Fruit fly (Drosophila melanogaster) whole organism, embryonic: ENCODE data around the gene CG34462.
A peak's percentile ranks its signal among the peaks of the same experiment; 100 is the strongest.

ENCODE experiments used
- Abd-B ChIP-seq: fragments of 200-800 bp; sonication (Bioruptor generic); optimal IDR thresholded peaks from 2 replicates; lab custom pipeline; 2018; ENCODE audit warnings: missing biosample characterization, mild to moderate bottlenecking, missing genetic modification characterization, moderate library complexity
- CG1024 ChIP-seq: fragments of 200-800 bp; sonication (Bioruptor generic); IDR thresholded peaks from 2 replicates; pipeline ENCODE4 v1.3.6; 2022; ENCODE audit warnings: missing biosample characterization, missing genetic modification characterization
- CG10431 ChIP-seq: fragments of 200-800 bp; sonication (Bioruptor generic); optimal IDR thresholded peaks from 3 replicates; lab custom pipeline; 2018; ENCODE audit warnings: missing biosample characterization, mild to moderate bottlenecking, missing genetic modification characterization
- CG11093 ChIP-seq: fragments of 200-800 bp; sonication (Bioruptor generic); IDR thresholded peaks from 3 replicates; pipeline ENCODE4 v1.3.6; 2022; ENCODE audit warnings: missing biosample characterization, missing genetic modification characterization
- CG11398 ChIP-seq: fragments of 200-800 bp; sonication (Bioruptor generic); optimal IDR thresholded peaks from 2 replicates; lab custom pipeline; 2016; ENCODE audit warnings: missing biosample characterization, missing genetic modification characterization
- CG11456 ChIP-seq: fragments of 200-800 bp; sonication (Bioruptor generic); IDR thresholded peaks from 3 replicates; pipeline ENCODE4 v1.3.6; 2022; ENCODE audit warnings: missing biosample characterization, missing genetic modification characterization
- CG12236 ChIP-seq: fragments of 200-800 bp; sonication (Bioruptor generic); optimal IDR thresholded peaks from 2 replicates; lab custom pipeline; 2016; ENCODE audit warnings: missing biosample characterization, missing genetic modification characterization
- CG1233 ChIP-seq: fragments of 200-800 bp; sonication (Bioruptor generic); optimal IDR thresholded peaks from 4 replicates; lab custom pipeline; 2018; ENCODE audit warnings: missing biosample characterization, mild to moderate bottlenecking, missing genetic modification characterization
- CG12769 ChIP-seq: fragments of 200-800 bp; sonication (Bioruptor generic); optimal IDR thresholded peaks from 2 replicates; lab custom pipeline; 2019; ENCODE audit warnings: missing biosample characterization, mild to moderate bottlenecking, missing genetic modification characterization, moderate library complexity
- CG13123 ChIP-seq: fragments of 200-800 bp; sonication (Bioruptor generic); optimal IDR thresholded peaks from 2 replicates; lab custom pipeline; 2016; ENCODE audit warnings: missing biosample characterization, missing genetic modification characterization
- CG13775 ChIP-seq: fragments of 200-800 bp; sonication (Bioruptor generic); optimal IDR thresholded peaks from 3 replicates; lab custom pipeline; 2017; ENCODE audit warnings: missing biosample characterization, mild to moderate bottlenecking, missing genetic modification characterization
- CG1529 ChIP-seq: fragments of 200-800 bp; sonication (Bioruptor generic); optimal IDR thresholded peaks from 3 replicates; lab custom pipeline; 2018; ENCODE audit warnings: missing biosample characterization, missing genetic modification characterization
- CG17328 ChIP-seq: fragments of 200-800 bp; sonication (Bioruptor generic); IDR thresholded peaks from 2 replicates; pipeline ENCODE4 v1.3.6; 2022; ENCODE audit warnings: missing biosample characterization, missing genetic modification characterization
- CG2889 ChIP-seq: fragments of 200-800 bp; sonication (Bioruptor generic); IDR thresholded peaks from 3 replicates; pipeline ENCODE4 v1.3.6; 2022; ENCODE audit warnings: missing biosample characterization, missing genetic modification characterization
- CG3065 ChIP-seq: fragments of 200-800 bp; sonication (Bioruptor generic); optimal IDR thresholded peaks from 2 replicates; lab custom pipeline; 2016; ENCODE audit warnings: missing biosample characterization, missing genetic modification characterization
- CG31365 ChIP-seq: fragments of 200-800 bp; sonication (Bioruptor generic); optimal IDR thresholded peaks from 2 replicates; lab custom pipeline; 2018; ENCODE audit warnings: missing biosample characterization, mild to moderate bottlenecking, missing genetic modification characterization
- CG31388 ChIP-seq: fragments of 200-800 bp; sonication (Bioruptor generic); optimal IDR thresholded peaks from 2 replicates; lab custom pipeline; 2016; ENCODE audit warnings: missing biosample characterization, missing genetic modification characterization
- CG33213 ChIP-seq: fragments of 200-800 bp; sonication (Bioruptor generic); optimal IDR thresholded peaks from 3 replicates; lab custom pipeline; 2016; ENCODE audit warnings: missing biosample characterization, missing genetic modification characterization
- CG3838 ChIP-seq: fragments of 200-800 bp; sonication (Bioruptor generic); optimal IDR thresholded peaks from 3 replicates; lab custom pipeline; 2016; ENCODE audit warnings: missing biosample characterization, missing genetic modification characterization
- CG4707 ChIP-seq: fragments of 200-800 bp; sonication (Bioruptor generic); optimal IDR thresholded peaks from 2 replicates; lab custom pipeline; 2018; ENCODE audit warnings: missing biosample characterization, mild to moderate bottlenecking, missing genetic modification characterization, moderate library complexity
- CG4730 ChIP-seq: fragments of 200-800 bp; sonication (Bioruptor generic); IDR thresholded peaks from 2 replicates; pipeline ENCODE4 v1.3.6; 2022; ENCODE audit warnings: missing biosample characterization, missing genetic modification characterization
- CG7745 ChIP-seq: fragments of 200-800 bp; sonication (Bioruptor generic); optimal IDR thresholded peaks from 2 replicates; lab custom pipeline; 2018; ENCODE audit warnings: missing biosample characterization, mild to moderate bottlenecking, missing genetic modification characterization, moderate library complexity
- CG7987 ChIP-seq: fragments of 200-800 bp; sonication (Bioruptor generic); optimal IDR thresholded peaks from 2 replicates; lab custom pipeline; 2018; ENCODE audit warnings: missing biosample characterization, mild to moderate bottlenecking, missing genetic modification characterization, moderate library complexity
- CG8478 ChIP-seq: fragments of >200 bp; optimal IDR thresholded peaks from 2 replicates; lab custom pipeline; 2018
- Chrac-16 ChIP-seq: fragments of 200-800 bp; sonication (Bioruptor generic); optimal IDR thresholded peaks from 3 replicates; lab custom pipeline; 2016; ENCODE audit warnings: missing biosample characterization, missing genetic modification characterization
- Ets97D ChIP-seq: fragments of 200-800 bp; sonication (Bioruptor generic); optimal IDR thresholded peaks from 3 replicates; lab custom pipeline; 2016; ENCODE audit warnings: missing biosample characterization, missing genetic modification characterization
- HLHmδ ChIP-seq: fragments of 200-800 bp; sonication (Bioruptor generic); optimal IDR thresholded peaks from 2 replicates; lab custom pipeline; 2018; ENCODE audit warnings: missing biosample characterization, mild to moderate bottlenecking, missing genetic modification characterization, moderate library complexity
- NC2α ChIP-seq: fragments of 200-800 bp; sonication (Bioruptor generic); optimal IDR thresholded peaks from 2 replicates; lab custom pipeline; 2016; ENCODE audit warnings: missing biosample characterization, missing genetic modification characterization
- Oli ChIP-seq: fragments of 200-800 bp; sonication (Bioruptor generic); optimal IDR thresholded peaks from 2 replicates; lab custom pipeline; 2018; ENCODE audit warnings: missing biosample characterization, mild to moderate bottlenecking, missing genetic modification characterization, moderate library complexity
- Ptx1 ChIP-seq: fragments of 200-800 bp; sonication (Bioruptor generic); IDR thresholded peaks from 2 replicates; pipeline ENCODE4 v1.3.6; 2022; ENCODE audit warnings: missing biosample characterization, missing genetic modification characterization
- YL-1 ChIP-seq: fragments of 200-800 bp; sonication (Bioruptor generic); optimal IDR thresholded peaks from 3 replicates; lab custom pipeline; 2017; ENCODE audit warnings: missing biosample characterization, mild to moderate bottlenecking, missing genetic modification characterization
- ab ChIP-seq: fragments of 200-800 bp; sonication (Bioruptor generic); optimal IDR thresholded peaks from 2 replicates; lab custom pipeline; 2016; ENCODE audit warnings: missing biosample characterization, missing genetic modification characterization
- ac ChIP-seq: fragments of 200-800 bp; sonication (Bioruptor generic); optimal IDR thresholded peaks from 3 replicates; lab custom pipeline; 2017; ENCODE audit warnings: missing biosample characterization, mild to moderate bottlenecking, missing genetic modification characterization
- aop ChIP-seq: fragments of 200-800 bp; sonication (Bioruptor generic); IDR thresholded peaks from 2 replicates; pipeline ENCODE4 v1.3.6; 2022; ENCODE audit warnings: missing biosample characterization, missing genetic modification characterization
- ara ChIP-seq: fragments of 200-800 bp; sonication (Bioruptor generic); IDR thresholded peaks from 2 replicates; pipeline ENCODE4 v1.3.6; 2022; ENCODE audit warnings: missing biosample characterization, missing genetic modification characterization
- bsh ChIP-seq, 2 experiments: fragments of 200-800 bp; sonication (Bioruptor generic); optimal IDR thresholded peaks; 2 replicates each; lab custom pipeline; 2017 to 2018; ENCODE audit warnings: mild to moderate bottlenecking in 2 of 2, missing biosample characterization in 2 of 2, missing genetic modification characterization in 2 of 2, moderate library complexity in 1 of 2
- dysf ChIP-seq: fragments of 200-800 bp; sonication (Bioruptor generic); IDR thresholded peaks from 3 replicates; pipeline ENCODE4 v1.3.6; 2022; ENCODE audit warnings: missing biosample characterization, missing genetic modification characterization
- en ChIP-seq: fragments of 200-800 bp; sonication (Bioruptor generic); optimal IDR thresholded peaks from 2 replicates; lab custom pipeline; 2016; ENCODE audit warnings: missing biosample characterization, missing genetic modification characterization
- exex ChIP-seq: fragments of 200-800 bp; sonication (Bioruptor generic); optimal IDR thresholded peaks from 4 replicates; lab custom pipeline; 2018; ENCODE audit warnings: missing biosample characterization, mild to moderate bottlenecking, missing genetic modification characterization, moderate library complexity
- gem ChIP-seq: fragments of 200-800 bp; sonication (Bioruptor generic); optimal IDR thresholded peaks from 2 replicates; lab custom pipeline; 2019; ENCODE audit warnings: missing biosample characterization, mild to moderate bottlenecking, missing genetic modification characterization, moderate library complexity
- grau ChIP-seq: fragments of 200-800 bp; optimal IDR thresholded peaks from 3 replicates; lab custom pipeline; 2019; ENCODE audit warnings: missing biosample characterization, mild to moderate bottlenecking, missing genetic modification characterization, moderate library complexity
- kay ChIP-seq: fragments of 200-800 bp; sonication (Bioruptor generic); optimal IDR thresholded peaks from 2 replicates; lab custom pipeline; 2016; ENCODE audit warnings: missing biosample characterization, missing genetic modification characterization
- maf-S ChIP-seq: fragments of 200-800 bp; sonication (Bioruptor generic); optimal IDR thresholded peaks from 2 replicates; lab custom pipeline; 2016; ENCODE audit warnings: missing biosample characterization, missing genetic modification characterization
- nmo ChIP-seq: fragments of 200-800 bp; sonication (Bioruptor generic); optimal IDR thresholded peaks from 2 replicates; lab custom pipeline; 2018; ENCODE audit warnings: missing biosample characterization, mild to moderate bottlenecking, missing genetic modification characterization, moderate library complexity
- pzg ChIP-seq: fragments of 200-800 bp; sonication (Bioruptor generic); optimal IDR thresholded peaks from 3 replicates; lab custom pipeline; 2018; ENCODE audit warnings: missing biosample characterization, mild to moderate bottlenecking, missing genetic modification characterization, moderate library complexity
- rib ChIP-seq: fragments of 200-800 bp; sonication (Bioruptor generic); IDR thresholded peaks from 2 replicates; pipeline ENCODE4 v1.3.6; 2022; ENCODE audit warnings: missing biosample characterization, missing genetic modification characterization
- seq ChIP-seq: fragments of 200-800 bp; sonication (Bioruptor generic); IDR thresholded peaks from 2 replicates; pipeline ENCODE4 v1.3.6; 2022; ENCODE audit warnings: missing biosample characterization, missing genetic modification characterization
- sisA ChIP-seq: fragments of 200-800 bp; sonication (Bioruptor generic); IDR thresholded peaks from 2 replicates; pipeline ENCODE4 v1.3.6; 2022; ENCODE audit warnings: missing biosample characterization, missing genetic modification characterization
- unc-4 ChIP-seq: fragments of 200-800 bp; sonication (Bioruptor generic); IDR thresholded peaks from 2 replicates; pipeline ENCODE4 v1.3.6; 2022; ENCODE audit warnings: missing biosample characterization, missing genetic modification characterization; ENCODE audit not compliant: partially characterized antibody
- wor ChIP-seq: fragments of 200-800 bp; sonication (Bioruptor generic); IDR thresholded peaks from 2 replicates; pipeline ENCODE4 v1.3.6; 2022; ENCODE audit warnings: missing biosample characterization, missing genetic modification characterization

The CG34462 gene

dm6 chr3L:8289336-8290258 is 38.8 kb upstream of the CG34462 start, which contains the start of gene cert (continued):
- TF ChIP-seq en (GFP tag; lab: Kevin White, UChicago) (no peak), CG10431 (GFP tag; lab: Kevin White, UChicago) (no peak), CG12236 (no peak), CG7987 (GFP tag; lab: Kevin White, UChicago) (no peak), sisA (GFP tag; lab: Robert Waterston, UW) (no peak), kay (GFP tag; lab: Kevin White, UChicago) (peak; percentile 46), CG3065 (no peak), aop (GFP tag; lab: Robert Waterston, UW) (no peak), dysf (GFP tag; lab: Robert Waterston, UW) (no peak), CG13775 (peak; percentile 33), pzg (GFP tag; lab: Kevin White, UChicago) (peak; percentile 81), CG11398 (GFP tag; lab: Kevin White, UChicago) (no peak), CG4730 (GFP tag; lab: Robert Waterston, UW) (no peak), seq (no peak), CG7745 (no peak), Ets97D (GFP tag; lab: Kevin White, UChicago) (peak; percentile 65), CG1233 (GFP tag; lab: Kevin White, UChicago) (no peak), Oli (no peak), ab (no peak), CG1024 (GFP tag; lab: Robert Waterston, UW) (no peak), unc-4 (GFP tag; lab: Robert Waterston, UW) (peak; percentile 88), CG13123 (GFP tag; lab: Kevin White, UChicago) (no peak), CG8478 (lab: Kevin White, UChicago) (no peak), CG33213 (GFP tag; lab: Kevin White, UChicago) (peak; percentile 17), CG2889 (GFP tag; lab: Robert Waterston, UW) (no peak), Abd-B (peak; percentile 16), NC2α (GFP tag; lab: Kevin White, UChicago) (no peak), CG31365 (tag; lab: Kevin White, UChicago) (no peak), rib (no peak), bsh (GFP tag; optimal IDR thresholded peaks at IDR 0.05; lab: Kevin White, UChicago) (no peak), Chrac-16 (GFP tag; lab: Kevin White, UChicago) (peak; percentile 22), wor (GFP tag; lab: Robert Waterston, UW) (no peak), exex (tag; lab: Kevin White, UChicago) (peak; percentile 67), CG17328 (GFP tag; lab: Robert Waterston, UW) (no peak), CG31388 (no peak), CG12769 (tag; lab: Kevin White, UChicago) (peak; percentile 24), CG3838 (GFP tag; lab: Kevin White, UChicago) (no peak), CG4707 (no peak), YL-1 (GFP tag; lab: Kevin White, UChicago) (peak; percentile 52), maf-S (peak; percentile 12), CG1529 (no peak), CG11456 (no peak; the same call in 2 of the 3 replicates), HLHmδ (no peak), ac (no peak), nmo (GFP tag; lab: Kevin White, UChicago) (peak; percentile 70), Ptx1 (GFP tag; lab: Robert Waterston, UW) (no peak), ara (GFP tag; lab: Robert Waterston, UW) (no peak), CG11093 (GFP tag; lab: Robert Waterston, UW) (no peak), gem (peak; percentile 11), grau (tag; lab: Kevin White, UChicago) (peak; percentile 29)
